Fruit fly (Drosophila melanogaster) whole organism, pupa: ENCODE data around the gene DEF8.

Source experiments
- CG12605 ChIP-seq: fragments of 200-800 bp; sonication (Bioruptor generic); IDR thresholded peaks from 2 replicates; pipeline ENCODE4 v1.3.6; 2022; ENCODE audit warnings: missing biosample characterization, missing genetic modification characterization
- CG13204 ChIP-seq: fragments of 200-800 bp; sonication (Bioruptor generic); optimal IDR thresholded peaks from 2 replicates; lab custom pipeline; 2018; ENCODE audit warnings: missing biosample characterization, mild to moderate bottlenecking, missing genetic modification characterization, moderate library complexity
- CG4496 ChIP-seq: fragments of 200-800 bp; sonication (Bioruptor generic); IDR thresholded peaks from 3 replicates; pipeline ENCODE4 v1.3.6; 2022; ENCODE audit warnings: missing biosample characterization, missing genetic modification characterization

DNA sequence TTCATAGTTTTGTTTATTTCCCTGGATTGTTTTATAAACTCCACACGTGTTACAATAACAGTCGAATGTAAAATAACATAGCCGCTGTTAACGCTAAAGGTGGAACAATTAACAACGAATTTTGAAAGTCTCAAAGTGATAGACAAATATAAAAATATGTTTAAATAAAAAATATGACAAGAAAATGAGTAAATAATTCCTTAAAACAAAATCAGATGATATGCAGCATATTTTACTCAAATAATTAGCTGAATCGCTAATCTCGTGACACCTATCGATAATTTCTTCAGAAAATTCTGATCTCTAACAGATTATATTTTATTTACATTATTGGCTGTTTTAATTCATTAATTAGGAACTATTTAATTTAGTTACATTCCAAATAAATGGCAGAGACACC, 4.7 kb downstream of the DEF8 start, which contains the start of the genes CG5645 and Atg12:
- no peak for TF ChIP-seq CG13204 (GFP tag; lab: Kevin White, UChicago)
- peak; percentile 75 for TF ChIP-seq CG4496 (GFP tag; lab: Robert Waterston, UW)
- no peak for TF ChIP-seq CG12605 (GFP tag; lab: Robert Waterston, UW)
